Worm (Caenorhabditis elegans) whole organism, L4 larva: Measurements from ENCODE around the gene C38D9.2.
A peak's percentile ranks its signal among the peaks of the same experiment; 100 is the strongest.
"Not testable (repeated sequence)": the region's sequence is repeated elsewhere in the genome, so short reads cannot be mapped to it uniquely, and the experiment has no call there.

Experiments
- D1046.2 ChIP-seq: fragments of 200-800 bp; sonication (Bioruptor generic); IDR thresholded peaks from 2 replicates; pipeline ENCODE4 v1.3.6; 2022; ENCODE audit warnings: missing genetic modification characterization, missing compliant biosample characterization
- F44E2.7 ChIP-seq: fragments of 200-800 bp; sonication (Bioruptor generic); IDR thresholded peaks from 2 replicates; pipeline ENCODE4 v2.1.2; 2022; ENCODE audit warnings: missing genetic modification characterization, missing compliant biosample characterization
- Y48G9A.11 ChIP-seq: fragments of 200-800 bp; sonication (Bioruptor generic); IDR thresholded peaks from 2 replicates; pipeline ENCODE4 v1.3.6; 2022; ENCODE audit warnings: missing genetic modification reagents, missing genetic modification characterization, missing compliant biosample characterization
- ZK337.2 ChIP-seq: fragments of 200-800 bp; sonication (Bioruptor generic); IDR thresholded peaks from 2 replicates; pipeline ENCODE4 v1.3.6; 2022; ENCODE audit warnings: missing genetic modification reagents, missing genetic modification characterization, missing compliant biosample characterization
- ama-1 ChIP-seq: fragments of 150-350 bp; optimal IDR thresholded peaks from 2 replicates; lab custom pipeline; 2014; ENCODE audit warnings: inconsistent platforms, mixed read lengths
- daf-12 ChIP-seq: fragments of 150-350 bp; optimal IDR thresholded peaks from 2 replicates; lab custom pipeline; 2014; ENCODE audit warnings: missing biosample characterization, missing genetic modification reagents, missing genetic modification characterization
- daf-16 ChIP-seq, 3 experiments: sonication (generic microtip); optimal IDR thresholded peaks; 2 replicates each; lab custom pipeline; 2016 to 2017; ENCODE audit warnings: missing genetic modification characterization in 3 of 3, missing genetic modification reagents in 3 of 3, mild to moderate bottlenecking in 2 of 3, missing compliant biosample characterization in 2 of 3, missing biosample characterization in 1 of 3, moderate library complexity in 1 of 3
- dmd-6 ChIP-seq: fragments of 200-800 bp; sonication (Bioruptor generic); IDR thresholded peaks from 2 replicates; pipeline ENCODE4 v1.3.6; 2022; ENCODE audit warnings: missing genetic modification reagents, missing genetic modification characterization, missing compliant biosample characterization
- dmd-8 ChIP-seq: fragments of 200-800 bp; sonication (Bioruptor generic); IDR thresholded peaks from 2 replicates; pipeline ENCODE4 v1.3.6; 2022; ENCODE audit warnings: missing genetic modification characterization, missing compliant biosample characterization
- dmd-9 ChIP-seq: fragments of 200-800 bp; sonication (Bioruptor generic); IDR thresholded peaks from 2 replicates; pipeline ENCODE4 v1.3.6; 2022; ENCODE audit warnings: missing genetic modification reagents, missing genetic modification characterization, missing compliant biosample characterization
- dpl-1 ChIP-seq: fragments of 150-350 bp; optimal IDR thresholded peaks from 2 replicates; lab custom pipeline; 2014; ENCODE audit warnings: missing biosample characterization, missing genetic modification reagents, missing genetic modification characterization
- dve-1 ChIP-seq: sonication (generic microtip); optimal IDR thresholded peaks from 2 replicates; lab custom pipeline; 2017; ENCODE audit warnings: antibody characterized with exemption, mild to moderate bottlenecking, missing genetic modification characterization, missing compliant biosample characterization; ENCODE audit not compliant: insufficient read depth
- egl-27 ChIP-seq: sonication (generic microtip); optimal IDR thresholded peaks from 3 replicates; lab custom pipeline; 2017; ENCODE audit warnings: missing biosample characterization, missing genetic modification reagents, missing genetic modification characterization
- fkh-10 ChIP-seq: fragments of 150-350 bp; optimal IDR thresholded peaks from 2 replicates; lab custom pipeline; 2014; ENCODE audit warnings: missing biosample characterization, missing genetic modification reagents, missing genetic modification characterization
- fos-1 ChIP-seq: fragments of 150-350 bp; optimal IDR thresholded peaks from 2 replicates; lab custom pipeline; 2014; ENCODE audit warnings: missing biosample characterization, missing genetic modification characterization
- hlh-11 ChIP-seq: fragments of 200-800 bp; sonication (Bioruptor generic); optimal IDR thresholded peaks from 2 replicates; lab custom pipeline; 2018; ENCODE audit warnings: mild to moderate bottlenecking, missing genetic modification characterization, missing compliant biosample characterization
- hlh-30 ChIP-seq: sonication (generic microtip); optimal IDR thresholded peaks from 2 replicates; lab custom pipeline; 2017; ENCODE audit warnings: antibody characterized with exemption, mild to moderate bottlenecking, missing genetic modification characterization, missing compliant biosample characterization; ENCODE audit not compliant: insufficient read depth
- jun-1 ChIP-seq: fragments of 150-350 bp; optimal IDR thresholded peaks from 2 replicates; lab custom pipeline; 2014; ENCODE audit warnings: missing biosample characterization, missing genetic modification reagents, missing genetic modification characterization
- mdt-29 ChIP-seq: fragments of 200-800 bp; sonication (Bioruptor generic); IDR thresholded peaks from 2 replicates; pipeline ENCODE4 v1.3.6; 2022; ENCODE audit warnings: missing genetic modification reagents, missing genetic modification characterization, missing compliant biosample characterization
- mep-1 ChIP-seq: fragments of 150-350 bp; sonication (generic microtip); optimal IDR thresholded peaks from 3 replicates; lab custom pipeline; 2014; ENCODE audit warnings: missing biosample characterization, missing genetic modification characterization
- mes-2 ChIP-seq: sonication (generic microtip); optimal IDR thresholded peaks from 2 replicates; lab custom pipeline; 2016; ENCODE audit warnings: missing genotype, mild to moderate bottlenecking, missing genetic modification characterization, missing compliant biosample characterization; ENCODE audit not compliant: poor library complexity, severe bottlenecking
- mxl-2 ChIP-seq: fragments of 200-800 bp; sonication (Bioruptor generic); conservative IDR thresholded peaks from 2 replicates; pipeline ENCODE4 v1.3.6; 2022; ENCODE audit warnings: missing genetic modification reagents, missing genetic modification characterization, missing compliant biosample characterization
- mxl-3 ChIP-seq: fragments of 200-800 bp; sonication (Bioruptor generic); optimal IDR thresholded peaks from 2 replicates; lab custom pipeline; 2018; ENCODE audit warnings: mild to moderate bottlenecking, missing genetic modification characterization, missing compliant biosample characterization
- nhr-102 ChIP-seq: sonication (generic microtip); optimal IDR thresholded peaks from 2 replicates; lab custom pipeline; 2016; ENCODE audit warnings: mild to moderate bottlenecking, missing genetic modification characterization, moderate library complexity, missing compliant biosample characterization
- nhr-237 ChIP-seq: sonication (generic microtip); optimal IDR thresholded peaks from 2 replicates; lab custom pipeline; 2017; ENCODE audit warnings: missing biosample characterization, missing genetic modification characterization
- nhr-28 ChIP-seq: fragments of 150-350 bp; optimal IDR thresholded peaks from 2 replicates; lab custom pipeline; 2014; ENCODE audit warnings: missing biosample characterization, missing genetic modification characterization
- php-3 ChIP-seq: fragments of 200-800 bp; sonication (Bioruptor generic); IDR thresholded peaks from 2 replicates; pipeline ENCODE4 v1.3.6; 2022; ENCODE audit warnings: missing genetic modification reagents, missing genetic modification characterization, missing compliant biosample characterization
- pqm-1 ChIP-seq: sonication (generic microtip); optimal IDR thresholded peaks from 2 replicates; lab custom pipeline; 2017; ENCODE audit warnings: missing biosample characterization, missing genetic modification characterization
- saeg-2 ChIP-seq: fragments of 200-800 bp; sonication (Bioruptor generic); IDR thresholded peaks from 2 replicates; pipeline ENCODE4 v1.3.6; 2022; ENCODE audit warnings: missing genetic modification reagents, missing genetic modification characterization, missing compliant biosample characterization
- sdz-12 ChIP-seq: fragments of 200-800 bp; sonication (Bioruptor generic); optimal IDR thresholded peaks from 2 replicates; lab custom pipeline; 2018; ENCODE audit warnings: mild to moderate bottlenecking, missing genetic modification characterization, missing compliant biosample characterization
- set-16 ChIP-seq: fragments of 200-800 bp; sonication (Bioruptor generic); IDR thresholded peaks from 2 replicates; pipeline ENCODE4 v1.3.6; 2022; ENCODE audit warnings: missing genetic modification reagents, missing genetic modification characterization, missing compliant biosample characterization
- snpc-4 ChIP-seq: fragments of 150-350 bp; optimal IDR thresholded peaks from 2 replicates; lab custom pipeline; 2014; ENCODE audit warnings: missing biosample characterization, missing genetic modification characterization
- spr-3 ChIP-seq: fragments of 200-800 bp; sonication (Bioruptor generic); optimal IDR thresholded peaks from 2 replicates; lab custom pipeline; 2018; ENCODE audit warnings: mild to moderate bottlenecking, missing genetic modification characterization, missing compliant biosample characterization
- unc-62 ChIP-seq, 3 experiments: fragments of 150-350 bp in 1 of 3; sonication (generic microtip); optimal IDR thresholded peaks in 2 of 3; peaks in 1 of 3; 1 replicate in 1 of 3; 2 replicates in 2 of 3; lab custom pipeline; 2014 to 2017; ENCODE audit warnings: missing biosample characterization in 3 of 3, missing genetic modification characterization in 3 of 3, missing genetic modification reagents in 3 of 3, missing genotype in 1 of 3
- zag-1 ChIP-seq: fragments of 150-350 bp; optimal IDR thresholded peaks from 2 replicates; lab custom pipeline; 2014; ENCODE audit warnings: missing biosample characterization, missing genetic modification characterization
- zfp-3 ChIP-seq: fragments of 200-800 bp; sonication (Bioruptor generic); conservative IDR thresholded peaks from 2 replicates; pipeline ENCODE4 v1.3.6; 2022; ENCODE audit warnings: missing genetic modification reagents, missing genetic modification characterization, missing compliant biosample characterization
- ztf-11 ChIP-seq: fragments of 150-350 bp; optimal IDR thresholded peaks from 2 replicates; lab custom pipeline; 2014; ENCODE audit warnings: missing biosample characterization, missing genetic modification characterization
- ztf-7 ChIP-seq: fragments of 150-350 bp; optimal IDR thresholded peaks from 2 replicates; lab custom pipeline; 2014; ENCODE audit warnings: missing biosample characterization, missing genetic modification characterization

C38D9.2 gene

ce11 chrV:17598810-17599209 lies 31.9 kb downstream of the C38D9.2 start, which contains the start of gene Y6G8.2 (continued):
- TF ChIP-seq zfp-3 (GFP tag; lab: Robert Waterston, UW), result no peak
- no peak for TF ChIP-seq zag-1 (tag; lab: Kevin White, UChicago)
- peak; percentile 22 for TF ChIP-seq hlh-11 (tag; lab: Kevin White, UChicago)
- TF ChIP-seq daf-16 (GFP tag; optimal IDR thresholded peaks at IDR 0.05; lab: Kevin White, UChicago), result peak in 1 of 2 experiments; percentile 20
- peak; percentile 97 for TF ChIP-seq daf-16 (tag; optimal IDR thresholded peaks at IDR 0.05; lab: Kevin White, UChicago)
- TF ChIP-seq mxl-3 (GFP tag; lab: Kevin White, UChicago), result no peak
- no peak for TF ChIP-seq set-16 (GFP tag; lab: Robert Waterston, UW)
- no peak for TF ChIP-seq jun-1 (tag; lab: Kevin White, UChicago)
- no peak for TF ChIP-seq nhr-102 (tag; lab: Kevin White, UChicago)
- no peak for TF ChIP-seq dpl-1 (GFP tag; lab: Kevin White, UChicago)
- peak; percentile 44 for TF ChIP-seq nhr-28
- peak; percentile 78 for TF ChIP-seq pqm-1 (tag; lab: Kevin White, UChicago)

ce11 chrV:17601520-17601919 lies 34.6 kb downstream of the C38D9.2 start, which contains the start of gene ztf-25:
Gene ztf-25 (plus strand): TSS chrV:17601820.
- no peak for TF ChIP-seq Y48G9A.11 (GFP tag; lab: Robert Waterston, UW)
- no peak for TF ChIP-seq D1046.2 (GFP tag; lab: Robert Waterston, UW)
- no peak for TF ChIP-seq daf-12 (tag; lab: Kevin White, UChicago)
- TF ChIP-seq snpc-4 (tag; lab: Kevin White, UChicago), result no peak
- no peak for TF ChIP-seq ZK337.2 (GFP tag; lab: Robert Waterston, UW)
- no peak for TF ChIP-seq egl-27
- TF ChIP-seq mxl-3 (GFP tag; lab: Kevin White, UChicago), result no peak
- no peak for TF ChIP-seq dmd-6 (GFP tag; lab: Robert Waterston, UW)
- no peak for TF ChIP-seq mes-2 (tag; lab: Kevin White, UChicago)
- TF ChIP-seq php-3 (GFP tag; lab: Robert Waterston, UW), result no peak
- no peak for TF ChIP-seq F44E2.7 (GFP tag; lab: Robert Waterston, UW)
- TF ChIP-seq hlh-11 (tag; lab: Kevin White, UChicago), result no peak
- no peak for TF ChIP-seq dmd-9

- TF ChIP-seq mdt-29; dmd-6 (GFP tag; lab: Robert Waterston, UW); ztf-7 (tag; lab: Kevin White, UChicago): not testable (repeated sequence)
These were observed 39.1 kb downstream of the C38D9.2 start, which contains the start of gene Y6G8.16 for ce11 chrV:17606050-17606449. Gene Y6G8.16 (plus strand): TSS chrV:17606350.

DNA sequence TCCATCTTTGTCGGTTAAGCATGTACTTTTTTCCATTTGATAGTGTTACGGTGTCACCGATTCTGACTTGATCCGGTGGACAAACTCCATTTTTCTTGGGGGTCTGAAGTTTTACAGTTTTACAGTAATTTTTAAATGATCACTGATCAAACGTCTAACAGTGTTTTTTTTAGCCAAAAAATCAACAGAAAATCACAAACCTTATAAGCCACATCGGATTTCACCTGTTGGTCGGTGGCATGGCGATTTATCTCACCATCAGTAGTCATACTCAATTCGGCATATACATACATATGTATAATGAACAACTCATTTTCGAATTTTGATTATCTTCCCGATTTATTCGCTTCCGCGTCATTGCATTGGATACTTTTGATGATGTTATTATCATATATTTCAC lies 40.8 kb downstream of the C38D9.2 start, which contains the start of gene srz-91:
Gene srz-91 (plus strand): TSS at position 301 of the 400 bp plus-strand sequence.
- no peak for TF ChIP-seq sdz-12 (GFP tag; lab: Kevin White, UChicago)
- no peak for TF ChIP-seq fos-1
- TF ChIP-seq spr-3, result no peak
- TF ChIP-seq, all 104 proteins: peak for 0

DNA sequence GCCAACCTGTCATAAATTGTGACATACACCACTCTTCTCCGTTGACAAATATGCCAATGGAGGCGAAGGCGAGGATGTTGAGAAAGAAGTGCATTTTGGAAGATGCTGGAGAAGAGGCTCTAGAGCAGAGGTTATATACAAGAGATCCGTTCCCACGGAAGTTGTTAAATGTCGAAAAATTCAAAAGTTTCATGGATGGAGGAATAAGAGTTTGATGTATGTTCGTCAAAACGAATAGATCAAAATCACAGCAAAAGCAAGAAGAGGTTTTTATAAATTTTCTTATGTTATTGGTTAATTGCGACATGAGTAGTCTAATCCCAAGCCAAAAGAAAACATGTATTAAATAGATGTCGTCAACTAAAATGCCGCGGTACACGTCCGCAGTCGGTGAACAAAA lies 43.6 kb downstream of the C38D9.2 start, which contains the start of gene Y6G8.15:
Gene Y6G8.15 (minus strand): TSS at position 101 of the 400 bp plus-strand sequence.
- not testable (repeated sequence) for TF ChIP-seq php-3 (GFP tag; lab: Robert Waterston, UW); dmd-8 (GFP tag; lab: Robert Waterston, UW); unc-62 (GFP tag; optimal IDR thresholded peaks at IDR 0.05 in 1 of 2; lab: Kevin White, UChicago); unc-62 (tag; optimal IDR thresholded peaks at IDR 0.05; lab: Kevin White, UChicago)
- TF ChIP-seq, all 104 proteins: peak for 0; not testable (repeated sequence) for 104

ce11 chrV:17614251-17614650 lies 47.3 kb downstream of the C38D9.2 start, which contains the start of gene Y6G8.14:
Gene Y6G8.14 (minus strand): TSS chrV:17614351.
- no peak for TF ChIP-seq saeg-2
- TF ChIP-seq fkh-10 (GFP tag; lab: Kevin White, UChicago), result no peak
- no peak for TF ChIP-seq daf-12 (tag; lab: Kevin White, UChicago)
- no peak for TF ChIP-seq ztf-11
- no peak for TF ChIP-seq mxl-2 (GFP tag; lab: Robert Waterston, UW)
- TF ChIP-seq hlh-30 (tag; lab: Kevin White, UChicago), result no peak
- no peak for TF ChIP-seq dve-1 (tag; lab: Kevin White, UChicago)
- TF ChIP-seq nhr-237 (tag; lab: Kevin White, UChicago), result no peak
- no peak for TF ChIP-seq dmd-9
- TF ChIP-seq nhr-28, result no peak
- TF ChIP-seq F44E2.7 (GFP tag; lab: Robert Waterston, UW), result no peak
- no peak for TF ChIP-seq mep-1
- no peak for TF ChIP-seq ama-1
